Fruit fly (Drosophila melanogaster): ENCODE measurements around the gene CG18666.
A peak's percentile ranks its signal among the peaks of the same experiment; 100 is the strongest.

Gene CG18666

dm6 chr2L:10986138-10986537 lies 48.5 kb upstream of the CG18666 start (continued):
- TF ChIP-seq sug (tag; optimal IDR thresholded peaks at IDR 0.05): no peak
- no peak for TF ChIP-seq CoRest (tag; optimal IDR thresholded peaks at IDR 0.05)
- peak; percentile 26; the same call in 1 of the 2 replicates for TF ChIP-seq Atf6 (GFP tag; IDR thresholded peaks at IDR 0.05)
- peak; percentile 16 for TF ChIP-seq Ets97D (GFP tag; optimal IDR thresholded peaks at IDR 0.05)
- no peak for TF ChIP-seq dysf (GFP tag; IDR thresholded peaks at IDR 0.05)
- TF ChIP-seq gce (GFP tag; IDR thresholded peaks at IDR 0.05): no peak; the same call in 2 of the 3 replicates
- TF ChIP-seq crc (GFP tag; optimal IDR thresholded peaks at IDR 0.05): no peak
- no peak for TF ChIP-seq MESR4 (GFP tag; optimal IDR thresholded peaks at IDR 0.05)
- TF ChIP-seq fd3F (GFP tag; optimal IDR thresholded peaks at IDR 0.05): no peak
- TF ChIP-seq CG6175 (GFP tag; IDR thresholded peaks at IDR 0.05): no peak
- peak; percentile 66 for TF ChIP-seq CG2678 (tag; optimal IDR thresholded peaks at IDR 0.05)
- TF ChIP-seq CG15479 (GFP tag; optimal IDR thresholded peaks at IDR 0.05): no peak
- TF ChIP-seq her (GFP tag; optimal IDR thresholded peaks at IDR 0.05): no peak
- no peak for TF ChIP-seq CG1529 (GFP tag; optimal IDR thresholded peaks at IDR 0.05)
- no peak for TF ChIP-seq CG4404 (GFP tag; IDR thresholded peaks at IDR 0.05)
- TF ChIP-seq Ssrp (tag; optimal IDR thresholded peaks at IDR 0.05): no peak
- peak; percentile 46 for TF ChIP-seq CG9727 (GFP tag; optimal IDR thresholded peaks at IDR 0.05)
- TF ChIP-seq CG7745 (tag; optimal IDR thresholded peaks at IDR 0.05): no peak
- TF ChIP-seq Eip74EF (GFP tag; optimal IDR thresholded peaks at IDR 0.05): no peak
- peak; percentile 34 for TF ChIP-seq CG6813 (GFP tag; optimal IDR thresholded peaks at IDR 0.05)
- TF ChIP-seq CG31388 (GFP tag; optimal IDR thresholded peaks at IDR 0.05): no peak
- TF ChIP-seq Mrtf (GFP tag; IDR thresholded peaks at IDR 0.05): no peak
- TF ChIP-seq sens (GFP tag): peak; percentile 89
- peak; percentile 66 for TF ChIP-seq NFAT (GFP tag; IDR thresholded peaks at IDR 0.05)
- TF ChIP-seq HLH3B (GFP tag; IDR thresholded peaks at IDR 0.05): peak; percentile 30; the same call in 1 of the 2 replicates
- peak; percentile 16 for TF ChIP-seq pzg (GFP tag; optimal IDR thresholded peaks at IDR 0.05)
- TF ChIP-seq CG17612 (GFP tag; IDR thresholded peaks at IDR 0.05): peak; percentile 26; the same call in 1 of the 2 replicates
- no peak for TF ChIP-seq CG2116 (GFP tag; optimal IDR thresholded peaks at IDR 0.05)
- TF ChIP-seq CG12155 (GFP tag; optimal IDR thresholded peaks at IDR 0.05): no peak
- TF ChIP-seq CG6689 (GFP tag; IDR thresholded peaks at IDR 0.05): peak; percentile 63
- TF ChIP-seq bab2 (GFP tag; optimal IDR thresholded peaks at IDR 0.05): no peak
- no peak for TF ChIP-seq CG2202 (tag; optimal IDR thresholded peaks at IDR 0.05)
- TF ChIP-seq CG5180 (GFP tag; optimal IDR thresholded peaks at IDR 0.05): peak; percentile 27
- TF ChIP-seq CG15073 (GFP tag; optimal IDR thresholded peaks at IDR 0.05): no peak
- TF ChIP-seq CG11093 (GFP tag; IDR thresholded peaks at IDR 0.05): no peak
- TF ChIP-seq kah (GFP tag; optimal IDR thresholded peaks at IDR 0.05): no peak
- TF ChIP-seq fd64A (GFP tag; optimal IDR thresholded peaks at IDR 0.05): no peak
- TF ChIP-seq CG9797 (GFP tag; optimal IDR thresholded peaks at IDR 0.05): no peak
- TF ChIP-seq Chrac-16 (GFP tag; optimal IDR thresholded peaks at IDR 0.05): no peak
- no peak for TF ChIP-seq CG6654 (GFP tag; optimal IDR thresholded peaks at IDR 0.05)
- TF ChIP-seq Max (GFP tag; optimal IDR thresholded peaks at IDR 0.05): no peak
- no peak for TF ChIP-seq CG12659 (GFP tag; optimal IDR thresholded peaks at IDR 0.05)
- no peak for TF ChIP-seq CG10209 (GFP tag; optimal IDR thresholded peaks at IDR 0.05)
- TF ChIP-seq Sox100B (GFP tag; optimal IDR thresholded peaks at IDR 0.05): peak; percentile 38
- no peak for TF ChIP-seq CG7786 (GFP tag; optimal IDR thresholded peaks at IDR 0.05)
- TF ChIP-seq pros (GFP tag; optimal IDR thresholded peaks at IDR 0.05): no peak
- TF ChIP-seq dati (GFP tag; IDR thresholded peaks at IDR 0.05): no peak
- no peak for TF ChIP-seq CG17912 (GFP tag; optimal IDR thresholded peaks at IDR 0.05)
- TF ChIP-seq inv (GFP tag; IDR thresholded peaks at IDR 0.05; ENCODE audit: partially characterized antibody): no peak
- TF ChIP-seq Optix (GFP tag; IDR thresholded peaks at IDR 0.05): no peak
- TF ChIP-seq stc (GFP tag; IDR thresholded peaks at IDR 0.05): peak; percentile 65; the same call in 1 of the 2 replicates

Measured in whole organism, embryonic.